Fruit fly (Drosophila melanogaster): Measurements from ENCODE around the gene TwdlE.

The TwdlE gene

DNA sequence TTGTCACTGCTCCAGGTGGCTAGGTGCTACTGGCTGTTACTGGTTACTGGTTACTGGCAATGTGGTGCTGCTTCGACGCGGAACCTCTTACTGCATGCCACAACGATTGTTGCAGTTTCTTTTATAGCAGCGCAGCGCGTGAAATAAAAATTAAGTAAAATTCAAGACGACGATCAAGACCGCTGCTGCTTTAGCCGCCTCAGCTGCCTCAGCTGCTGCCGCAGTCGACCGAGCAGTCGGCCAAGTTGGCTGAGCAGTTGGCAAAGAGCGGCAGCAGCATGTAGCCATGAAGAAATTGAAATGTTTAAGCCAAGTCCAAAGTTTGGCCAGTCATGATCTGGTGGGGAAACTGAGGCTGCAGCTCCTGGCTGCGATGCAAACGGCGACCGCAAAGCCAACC lies at the start of gene TwdlE:
Gene TwdlE (minus strand): TSS at position 101 of the 400 bp plus-strand sequence.
- TF ChIP-seq psq (optimal IDR thresholded peaks at IDR 0.05) (no peak), CG8478 (optimal IDR thresholded peaks at IDR 0.05) (no peak), EcR (GFP tag; optimal IDR thresholded peaks at IDR 0.05) (no peak), usp (GFP tag; optimal IDR thresholded peaks at IDR 0.05) (no peak), Dll (optimal IDR thresholded peaks at IDR 0.05) (no peak), pan (optimal IDR thresholded peaks at IDR 0.05) (no peak)

DNA sequence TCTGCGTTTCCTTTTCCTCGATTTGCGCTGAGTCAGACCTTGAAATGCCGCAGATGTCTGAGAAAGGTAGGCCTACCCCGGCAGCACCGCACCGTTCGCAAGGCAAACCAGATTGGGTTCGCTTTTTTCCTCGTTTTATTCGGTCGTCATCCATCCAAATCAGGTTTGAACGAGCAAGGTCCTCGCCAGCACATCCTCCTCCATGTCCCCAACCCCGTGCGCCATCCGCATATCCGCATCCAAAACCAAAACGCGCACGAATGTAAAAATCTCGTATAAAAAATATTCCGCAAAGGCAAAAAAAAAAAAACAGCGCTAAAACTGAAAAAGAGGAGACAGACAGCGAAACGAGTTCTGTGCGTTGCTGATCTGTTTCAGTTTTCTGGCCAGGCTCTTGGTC lies 49.2 kb upstream of the TwdlE start:
- no peak for TF ChIP-seq usp (GFP tag; optimal IDR thresholded peaks at IDR 0.05)
- TF ChIP-seq psq (optimal IDR thresholded peaks at IDR 0.05) = no peak
- no peak for TF ChIP-seq pan (optimal IDR thresholded peaks at IDR 0.05)
- no peak for TF ChIP-seq CG8478 (optimal IDR thresholded peaks at IDR 0.05)
- no peak for TF ChIP-seq EcR (GFP tag; optimal IDR thresholded peaks at IDR 0.05)
- no peak for TF ChIP-seq Dll (optimal IDR thresholded peaks at IDR 0.05)

DNA sequence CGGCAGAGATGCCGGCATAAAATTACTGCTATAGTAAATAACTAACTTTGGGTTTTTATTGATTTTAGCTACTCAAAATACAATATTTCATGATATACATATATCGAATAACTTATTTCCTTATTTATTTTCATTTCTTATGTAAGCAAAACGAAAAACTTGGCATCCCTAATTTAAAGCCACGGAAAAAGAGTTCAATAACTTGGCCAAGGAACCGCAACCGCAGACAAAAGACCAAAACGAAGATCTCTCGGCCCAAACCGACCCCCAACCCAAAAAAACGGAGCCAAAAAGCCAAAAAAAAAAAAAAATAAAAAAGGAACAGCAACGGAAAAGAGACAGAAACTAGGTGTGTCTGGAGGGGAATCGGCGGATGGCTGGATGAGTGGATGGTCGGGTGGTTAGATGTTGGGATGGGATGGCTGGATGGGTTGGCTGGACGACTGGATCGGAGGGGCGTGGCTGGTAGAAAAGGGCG lies 48.7 kb upstream of the TwdlE start:
- TF ChIP-seq pan (optimal IDR thresholded peaks at IDR 0.05) (no peak), Dll (optimal IDR thresholded peaks at IDR 0.05) (peak; percentile 58)

DNA sequence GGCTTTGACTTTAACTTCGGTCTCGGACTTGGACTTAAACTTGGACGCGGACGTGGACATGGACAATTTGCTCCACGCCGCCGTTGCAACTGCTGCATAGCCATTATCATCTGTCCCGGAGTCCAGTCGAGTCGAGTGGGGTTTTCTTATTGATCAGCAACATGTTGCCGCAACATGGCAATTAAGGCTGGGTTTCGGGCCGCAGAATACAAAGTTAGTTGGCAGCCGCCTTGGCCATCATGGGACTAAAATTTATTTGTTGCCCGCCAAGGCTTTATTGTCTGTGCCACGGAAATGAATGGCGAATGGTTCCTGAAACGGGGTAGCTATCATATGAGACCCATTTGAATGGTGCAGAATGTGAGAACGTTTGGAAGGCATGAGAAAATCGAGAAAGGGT lies 41.2 kb upstream of the TwdlE start:
- TF ChIP-seq EcR (GFP tag; optimal IDR thresholded peaks at IDR 0.05) (no peak), CG8478 (optimal IDR thresholded peaks at IDR 0.05) (no peak), Dll (optimal IDR thresholded peaks at IDR 0.05) (no peak), psq (optimal IDR thresholded peaks at IDR 0.05) (no peak)

DNA sequence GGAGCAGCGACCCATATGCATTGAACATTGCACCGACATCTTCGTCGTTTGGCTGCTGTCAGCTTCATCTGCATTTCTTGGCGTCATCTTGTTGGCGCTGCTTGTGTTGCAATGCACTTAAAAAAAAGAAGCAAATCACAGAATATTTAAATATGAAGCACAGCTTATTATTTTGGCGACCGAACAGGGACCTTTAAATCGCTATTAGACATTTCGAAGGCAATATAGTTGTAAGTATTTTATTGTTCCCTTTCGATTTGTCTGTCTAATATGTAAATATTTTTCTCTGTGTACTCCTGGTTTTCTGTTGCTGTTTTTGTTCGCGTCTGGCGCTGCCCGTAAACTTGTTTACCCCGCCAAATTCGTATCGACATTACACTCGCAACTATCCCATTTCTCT lies 39.3 kb upstream of the TwdlE start:
- no peak for TF ChIP-seq usp (GFP tag; optimal IDR thresholded peaks at IDR 0.05)
- TF ChIP-seq pan (optimal IDR thresholded peaks at IDR 0.05) = no peak
- no peak for TF ChIP-seq EcR (GFP tag; optimal IDR thresholded peaks at IDR 0.05)
- TF ChIP-seq Dll (optimal IDR thresholded peaks at IDR 0.05) = no peak
- no peak for TF ChIP-seq CG8478 (optimal IDR thresholded peaks at IDR 0.05)
- TF ChIP-seq psq (optimal IDR thresholded peaks at IDR 0.05) = no peak

DNA sequence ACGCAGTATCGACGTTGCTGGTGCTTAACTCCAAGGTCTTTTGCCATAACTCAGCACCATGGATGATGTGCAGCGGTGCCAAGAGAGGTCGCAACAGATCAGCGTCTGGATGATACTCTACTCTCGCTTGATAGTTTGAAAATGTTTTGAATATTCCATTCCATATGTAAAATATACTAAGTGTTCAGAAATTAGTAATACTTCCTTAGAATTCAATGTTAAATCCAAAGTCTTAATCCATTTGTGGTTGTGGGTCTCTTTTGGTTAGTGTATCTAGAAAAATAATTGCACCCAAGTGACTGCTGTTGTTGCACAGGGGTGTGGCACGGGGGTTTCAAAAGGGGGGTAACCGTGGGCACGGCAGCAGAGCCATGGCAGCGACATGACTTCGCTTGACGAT lies 38.5 kb upstream of the TwdlE start:
- TF ChIP-seq psq (optimal IDR thresholded peaks at IDR 0.05) = no peak
- TF ChIP-seq pan (optimal IDR thresholded peaks at IDR 0.05) = no peak
- no peak for TF ChIP-seq CG8478 (optimal IDR thresholded peaks at IDR 0.05)
- no peak for TF ChIP-seq EcR (GFP tag; optimal IDR thresholded peaks at IDR 0.05)
- TF ChIP-seq Dll (optimal IDR thresholded peaks at IDR 0.05) = no peak

DNA sequence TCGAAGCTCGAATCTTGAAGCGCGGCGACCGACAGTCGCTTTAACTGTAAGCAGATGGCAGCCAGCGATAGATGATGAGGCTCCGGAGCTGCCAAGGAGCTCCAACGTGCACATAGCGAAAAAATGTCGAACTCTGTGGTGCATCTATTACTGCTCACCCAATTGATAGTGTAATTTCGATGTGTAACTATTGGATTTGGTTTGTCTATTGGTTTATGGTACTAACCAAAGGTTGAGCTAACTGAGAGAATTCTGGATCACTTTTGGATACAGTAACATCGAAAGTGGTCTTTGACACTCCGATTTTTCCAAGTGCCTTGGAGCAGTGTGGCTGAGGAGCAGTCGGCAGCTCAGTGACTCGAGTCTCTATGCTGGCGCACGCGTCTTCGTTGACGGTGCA lies 37.9 kb upstream of the TwdlE start:
- TF ChIP-seq EcR (GFP tag; optimal IDR thresholded peaks at IDR 0.05) (peak in 1 of 2 experiments; percentile 19), pan (optimal IDR thresholded peaks at IDR 0.05) (no peak)

DNA sequence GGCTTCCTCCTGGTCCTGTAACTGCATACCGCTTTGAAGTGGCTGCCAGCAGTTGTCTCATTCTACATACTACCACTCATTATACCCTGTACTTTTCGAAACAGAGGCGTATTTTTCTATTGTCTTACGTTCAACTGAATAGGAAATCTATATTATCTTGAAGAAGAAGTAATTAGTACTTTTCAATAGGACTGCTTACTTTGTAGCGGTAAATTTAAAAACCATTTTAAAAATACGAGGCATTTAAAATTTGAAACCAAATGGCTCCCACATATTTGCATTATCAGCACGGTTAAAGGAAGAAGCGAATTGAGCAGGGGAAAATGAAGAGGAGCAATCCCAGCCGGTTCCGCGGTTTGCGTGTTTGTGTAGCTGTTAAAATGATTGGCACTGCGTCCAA lies 36.6 kb upstream of the TwdlE start:
- TF ChIP-seq CG8478 (optimal IDR thresholded peaks at IDR 0.05) (no peak), usp (GFP tag; optimal IDR thresholded peaks at IDR 0.05) (no peak), psq (optimal IDR thresholded peaks at IDR 0.05) (no peak), pan (optimal IDR thresholded peaks at IDR 0.05) (no peak), EcR (GFP tag; optimal IDR thresholded peaks at IDR 0.05) (no peak), Dll (optimal IDR thresholded peaks at IDR 0.05) (no peak)

DNA sequence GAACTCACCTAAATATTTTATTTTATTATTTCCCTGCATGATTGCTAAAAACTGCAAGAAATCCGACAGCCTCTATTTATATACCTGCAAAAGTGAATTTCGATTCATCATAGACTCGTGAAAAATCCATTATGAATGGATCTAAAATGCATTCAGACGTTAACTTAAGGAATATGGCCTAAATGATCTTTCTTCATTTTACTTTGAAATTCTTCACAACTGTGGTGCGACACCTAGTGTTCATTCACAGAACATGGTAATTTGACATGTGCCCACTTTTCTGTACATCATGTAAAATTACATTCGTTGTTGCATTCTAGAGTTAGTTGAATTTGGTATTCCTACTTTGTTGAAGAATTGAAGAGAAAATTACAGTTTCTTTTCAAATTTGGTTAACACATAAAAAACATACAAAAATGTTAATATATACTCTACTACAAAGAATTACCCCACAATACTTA lies 30.0 kb upstream of the TwdlE start, which contains the start of gene Spn28Db:
Gene Spn28Db (minus strand): TSS at position 51 of the 461 bp plus-strand sequence.
- TF ChIP-seq Dll (optimal IDR thresholded peaks at IDR 0.05) (no peak), pan (optimal IDR thresholded peaks at IDR 0.05) (no peak), psq (optimal IDR thresholded peaks at IDR 0.05) (no peak)

DNA sequence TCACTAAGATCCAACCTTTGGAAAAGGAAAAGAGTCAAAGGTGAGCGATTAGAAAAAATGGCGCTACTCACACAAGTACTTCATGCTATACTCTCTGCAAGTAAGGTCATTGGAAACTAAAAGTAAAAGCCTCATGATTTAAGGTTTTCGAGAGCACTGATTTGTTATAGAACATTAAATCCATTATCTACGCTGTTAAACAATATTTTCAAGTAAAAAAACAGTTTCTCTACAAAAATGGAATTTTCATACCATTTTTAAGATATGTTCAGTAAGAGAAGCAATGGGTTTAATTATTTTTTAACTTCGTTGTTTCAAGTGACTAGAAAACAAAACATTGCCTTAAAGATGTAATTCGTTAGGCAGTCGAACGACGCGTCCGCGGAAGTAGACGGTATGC lies 28.4 kb upstream of the TwdlE start, which contains the start of gene Spn28Da:
Gene Spn28Da (minus strand): TSS at position 101 of the 400 bp plus-strand sequence.
- no peak for TF ChIP-seq CG8478 (optimal IDR thresholded peaks at IDR 0.05)
- TF ChIP-seq usp (GFP tag; optimal IDR thresholded peaks at IDR 0.05) = no peak
- no peak for TF ChIP-seq psq (optimal IDR thresholded peaks at IDR 0.05)
- no peak for TF ChIP-seq Dll (optimal IDR thresholded peaks at IDR 0.05)
- no peak for TF ChIP-seq EcR (GFP tag; optimal IDR thresholded peaks at IDR 0.05)
- TF ChIP-seq pan (optimal IDR thresholded peaks at IDR 0.05) = no peak

DNA sequence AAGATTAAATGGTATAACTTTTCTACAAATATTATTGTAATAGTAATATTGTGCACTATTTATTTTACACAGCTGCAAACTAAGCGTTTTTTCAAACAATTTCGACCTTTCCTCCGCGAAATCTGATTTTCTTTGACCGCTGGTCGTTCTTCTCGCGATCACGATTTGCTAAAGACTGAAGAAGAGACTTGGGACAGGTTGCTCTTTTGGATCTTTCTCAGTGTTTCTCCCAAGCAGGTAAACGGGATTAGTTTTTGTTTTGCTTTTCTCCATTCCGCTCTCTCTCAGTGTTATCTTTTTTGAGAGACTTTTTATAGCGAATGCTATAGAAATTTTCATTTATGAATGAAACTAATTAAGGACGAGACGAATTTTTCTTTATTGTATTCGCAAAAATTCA lies 26.7 kb upstream of the TwdlE start, which contains the start of gene CG7102:
Gene CG7102 (minus strand): TSS at position 181 of the 400 bp plus-strand sequence.
- TF ChIP-seq psq (optimal IDR thresholded peaks at IDR 0.05) (no peak), Dll (optimal IDR thresholded peaks at IDR 0.05) (no peak), usp (GFP tag; optimal IDR thresholded peaks at IDR 0.05) (no peak), pan (optimal IDR thresholded peaks at IDR 0.05) (no peak), CG8478 (optimal IDR thresholded peaks at IDR 0.05) (no peak), EcR (GFP tag; optimal IDR thresholded peaks at IDR 0.05) (no peak)

DNA sequence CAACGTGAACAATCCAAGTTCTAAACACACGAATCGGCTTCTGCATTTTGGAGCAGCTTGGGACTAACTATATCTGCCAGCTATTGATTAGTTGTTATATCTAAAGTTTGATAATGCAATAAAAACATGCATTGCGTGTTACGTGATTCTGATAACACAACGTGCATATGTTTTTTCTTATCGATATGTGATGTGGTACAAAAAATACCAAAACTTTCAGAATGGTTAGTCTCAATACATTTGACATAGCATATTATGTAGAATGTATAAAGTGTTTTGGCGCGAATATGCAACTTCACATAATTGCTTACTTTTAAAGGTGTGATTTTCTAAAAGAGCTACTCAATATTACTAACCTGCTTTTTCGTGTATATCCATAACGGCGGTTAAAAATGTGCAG lies 25.3 kb upstream of the TwdlE start:
- TF ChIP-seq EcR (GFP tag; optimal IDR thresholded peaks at IDR 0.05) = no peak
- no peak for TF ChIP-seq CG8478 (optimal IDR thresholded peaks at IDR 0.05)
- no peak for TF ChIP-seq pan (optimal IDR thresholded peaks at IDR 0.05)
- TF ChIP-seq Dll (optimal IDR thresholded peaks at IDR 0.05) = no peak
- TF ChIP-seq usp (GFP tag; optimal IDR thresholded peaks at IDR 0.05) = no peak
- TF ChIP-seq psq (optimal IDR thresholded peaks at IDR 0.05) = no peak

DNA sequence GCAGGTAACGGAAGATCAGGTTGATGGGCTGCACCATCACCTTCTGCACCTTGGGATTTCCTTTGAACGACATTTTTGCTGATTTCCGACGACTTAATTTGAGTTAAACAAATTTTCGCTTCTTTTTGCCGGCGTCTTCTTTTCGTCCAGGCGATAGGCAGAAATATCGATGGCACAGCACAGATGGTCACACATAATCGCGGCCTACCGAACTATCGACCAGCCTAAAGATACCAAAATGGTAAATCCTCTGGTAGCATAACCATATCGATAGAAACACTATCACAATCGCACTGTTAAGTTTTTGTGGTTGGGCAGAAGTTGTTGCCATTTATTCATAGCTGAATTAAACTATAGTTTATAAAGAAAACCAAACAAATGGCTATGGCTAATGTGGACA lies 24.6 kb upstream of the TwdlE start, which contains the start of the genes SmE and CG34132:
Gene SmE (minus strand): TSS at position 180 of the 400 bp plus-strand sequence.
Gene CG34132 (plus strand): TSS at position 233 of the 400 bp plus-strand sequence.
- TF ChIP-seq psq (optimal IDR thresholded peaks at IDR 0.05) (no peak), CG8478 (optimal IDR thresholded peaks at IDR 0.05) (no peak), Dll (optimal IDR thresholded peaks at IDR 0.05) (no peak), EcR (GFP tag; optimal IDR thresholded peaks at IDR 0.05) (no peak), usp (GFP tag; optimal IDR thresholded peaks at IDR 0.05) (no peak)
